Worm (Caenorhabditis elegans) whole organism, L1 larva: ENCODE measurements around the gene srz-6.

Source experiments
- aha-1 ChIP-seq: fragments of 150-350 bp; optimal IDR thresholded peaks from 2 replicates; lab custom pipeline; 2014; ENCODE audit warnings: missing biosample characterization, missing genetic modification characterization
- alr-1 ChIP-seq: fragments of 200-800 bp; sonication (Bioruptor generic); optimal IDR thresholded peaks from 2 replicates; lab custom pipeline; 2018; ENCODE audit warnings: borderline replicate concordance, mild to moderate bottlenecking, missing genetic modification characterization, missing compliant biosample characterization
- blmp-1 ChIP-seq: fragments of 150-350 bp; optimal IDR thresholded peaks from 2 replicates; lab custom pipeline; 2014; ENCODE audit warnings: missing biosample characterization, missing genetic modification characterization
- ceh-8 ChIP-seq: fragments of 200-800 bp; sonication (Bioruptor generic); optimal IDR thresholded peaks from 2 replicates; lab custom pipeline; 2018; ENCODE audit warnings: mild to moderate bottlenecking, missing genetic modification characterization, moderate library complexity, missing compliant biosample characterization
- ceh-82 ChIP-seq, 3 experiments: fragments of 150-350 bp in 1 of 3; sonication (generic microtip) in 2 of 3; optimal IDR thresholded peaks; 2 replicates each; lab custom pipeline; 2014 to 2017; ENCODE audit warnings: missing biosample characterization in 3 of 3, missing genetic modification characterization in 3 of 3
- ceh-90 ChIP-seq: sonication (generic microtip); optimal IDR thresholded peaks from 2 replicates; lab custom pipeline; 2016; ENCODE audit warnings: missing genetic modification characterization, missing compliant biosample characterization
- ces-1 ChIP-seq: fragments of 150-350 bp; optimal IDR thresholded peaks from 2 replicates; lab custom pipeline; 2014; ENCODE audit warnings: missing biosample characterization, missing genetic modification reagents, missing genetic modification characterization
- dpl-1 ChIP-seq, 3 experiments: fragments of 150-350 bp in 2 of 3; sonication (generic microtip) in 1 of 3; optimal IDR thresholded peaks; 2 replicates each; lab custom pipeline; 2014 to 2017; ENCODE audit warnings: missing biosample characterization in 3 of 3, missing genetic modification characterization in 3 of 3, missing genetic modification reagents in 3 of 3
- dsc-1 ChIP-seq: sonication (generic microtip); optimal IDR thresholded peaks from 2 replicates; lab custom pipeline; 2016; ENCODE audit warnings: mild to moderate bottlenecking, missing genetic modification characterization, missing compliant biosample characterization
- efl-3 ChIP-seq: fragments of 200-800 bp; sonication (Bioruptor generic); optimal IDR thresholded peaks from 2 replicates; lab custom pipeline; 2018; ENCODE audit warnings: mild to moderate bottlenecking, missing genetic modification characterization, missing compliant biosample characterization
- egl-13 ChIP-seq: sonication (generic microtip); optimal IDR thresholded peaks from 2 replicates; lab custom pipeline; 2016; ENCODE audit warnings: missing genotype, missing genetic modification reagents, missing genetic modification characterization, missing compliant biosample characterization
- ets-5 ChIP-seq: fragments of 200-800 bp; sonication (Bioruptor generic); IDR thresholded peaks from 2 replicates; pipeline ENCODE4 v1.3.6; 2022; ENCODE audit warnings: missing genetic modification characterization, missing compliant biosample characterization
- fkh-4 ChIP-seq: sonication (generic microtip); optimal IDR thresholded peaks from 2 replicates; lab custom pipeline; 2016; ENCODE audit warnings: missing compliant biosample characterization, missing genetic modification characterization, borderline replicate concordance
- fkh-8 ChIP-seq: sonication (generic microtip); optimal IDR thresholded peaks from 2 replicates; lab custom pipeline; 2016; ENCODE audit warnings: mild to moderate bottlenecking, missing genetic modification characterization, missing compliant biosample characterization
- fos-1 ChIP-seq: fragments of 150-350 bp; optimal IDR thresholded peaks from 2 replicates; lab custom pipeline; 2014; ENCODE audit warnings: missing biosample characterization, missing genetic modification characterization
- grh-1 ChIP-seq: fragments of 200-800 bp; sonication (Bioruptor generic); IDR thresholded peaks from 2 replicates; pipeline ENCODE4 v1.3.6; 2022; ENCODE audit warnings: missing genetic modification reagents, missing genetic modification characterization, missing compliant biosample characterization
- hlh-17 ChIP-seq: fragments of 200-800 bp; sonication (Bioruptor generic); optimal IDR thresholded peaks from 2 replicates; lab custom pipeline; 2018; ENCODE audit warnings: missing genetic modification characterization, mild to moderate bottlenecking, missing compliant biosample characterization, moderate library complexity, borderline replicate concordance
- lin-15B ChIP-seq: fragments of 150-350 bp; sonication (generic microtip); optimal IDR thresholded peaks from 3 replicates; lab custom pipeline; 2014; ENCODE audit warnings: missing biosample characterization, missing genetic modification characterization
- lin-35 ChIP-seq, 2 experiments: fragments of 150-350 bp; optimal IDR thresholded peaks; 2 replicates each; lab custom pipeline; 2014; ENCODE audit warnings: missing biosample characterization in 2 of 2, missing genetic modification characterization in 2 of 2, missing genetic modification reagents in 2 of 2
- lsy-2 ChIP-seq, 2 experiments: fragments of 150-350 bp; optimal IDR thresholded peaks; 2 replicates each; lab custom pipeline; 2014; ENCODE audit warnings: missing biosample characterization in 2 of 2, missing genetic modification characterization in 2 of 2
- mab-9 ChIP-seq: fragments of 200-800 bp; sonication (Bioruptor generic); IDR thresholded peaks from 2 replicates; pipeline ENCODE4 v1.3.6; 2022; ENCODE audit warnings: missing genetic modification reagents, missing genetic modification characterization, missing compliant biosample characterization
- nhr-11 ChIP-seq: fragments of 150-350 bp; optimal IDR thresholded peaks from 2 replicates; lab custom pipeline; 2014; ENCODE audit warnings: missing biosample characterization, missing genetic modification characterization
- nhr-19 ChIP-seq: fragments of 200-800 bp; sonication (Bioruptor generic); conservative IDR thresholded peaks from 2 replicates; pipeline ENCODE4 v1.3.6; 2022; ENCODE audit warnings: missing genetic modification characterization, missing compliant biosample characterization
- nhr-20 ChIP-seq: sonication (generic microtip); optimal IDR thresholded peaks from 2 replicates; lab custom pipeline; 2016; ENCODE audit warnings: mild to moderate bottlenecking, missing genetic modification characterization, missing compliant biosample characterization
- nhr-237 ChIP-seq: fragments of 150-350 bp; optimal IDR thresholded peaks from 2 replicates; lab custom pipeline; 2014; ENCODE audit warnings: missing biosample characterization, missing genetic modification characterization
- nhr-28 ChIP-seq: fragments of 150-350 bp; optimal IDR thresholded peaks from 2 replicates; lab custom pipeline; 2014; ENCODE audit warnings: missing biosample characterization, missing genetic modification characterization
- nhr-47 ChIP-seq: sonication (generic microtip); optimal IDR thresholded peaks from 2 replicates; lab custom pipeline; 2016; ENCODE audit warnings: mild to moderate bottlenecking, missing genetic modification characterization, moderate library complexity, missing compliant biosample characterization
- nhr-76 ChIP-seq: sonication (generic microtip); optimal IDR thresholded peaks from 2 replicates; lab custom pipeline; 2017; ENCODE audit warnings: missing biosample characterization, missing genetic modification characterization
- nhr-77 ChIP-seq: fragments of 150-350 bp; optimal IDR thresholded peaks from 2 replicates; lab custom pipeline; 2014; ENCODE audit warnings: missing biosample characterization, missing genetic modification characterization
- nhr-85 ChIP-seq: sonication (generic microtip); peaks from one replicate; lab custom pipeline; 2016; ENCODE audit warnings: missing genetic modification characterization, inconsistent platforms, missing compliant biosample characterization
- nhr-90 ChIP-seq: sonication (generic microtip); optimal IDR thresholded peaks from 2 replicates; lab custom pipeline; 2016; ENCODE audit warnings: mild to moderate bottlenecking, missing genetic modification characterization, missing compliant biosample characterization; ENCODE audit not compliant: poor library complexity
- pag-3 ChIP-seq: sonication (generic microtip); optimal IDR thresholded peaks from 2 replicates; lab custom pipeline; 2017; ENCODE audit warnings: missing genetic modification characterization, mild to moderate bottlenecking, missing compliant biosample characterization, antibody characterized with exemption, borderline replicate concordance; ENCODE audit not compliant: insufficient read depth
- rnt-1 ChIP-seq: sonication (generic microtip); optimal IDR thresholded peaks from 2 replicates; lab custom pipeline; 2016; ENCODE audit warnings: mild to moderate bottlenecking, missing genetic modification characterization, moderate library complexity, missing compliant biosample characterization
- sox-4 ChIP-seq: sonication (generic microtip); optimal IDR thresholded peaks from 2 replicates; lab custom pipeline; 2016; ENCODE audit warnings: missing genetic modification characterization, missing compliant biosample characterization
- sptf-1 ChIP-seq: fragments of 150-350 bp; optimal IDR thresholded peaks from 2 replicates; lab custom pipeline; 2014; ENCODE audit warnings: missing biosample characterization, missing genetic modification characterization
- swsn-7 ChIP-seq: sonication (generic microtip); optimal IDR thresholded peaks from 2 replicates; lab custom pipeline; 2016; ENCODE audit warnings: missing genetic modification characterization, missing compliant biosample characterization
- tlp-1 ChIP-seq: fragments of 150-350 bp; optimal IDR thresholded peaks from 2 replicates; lab custom pipeline; 2014; ENCODE audit warnings: missing biosample characterization, missing genetic modification characterization
- unc-30 ChIP-seq: sonication (generic microtip); optimal IDR thresholded peaks from 2 replicates; lab custom pipeline; 2017; ENCODE audit warnings: missing biosample characterization, missing genetic modification characterization
- zag-1 ChIP-seq: fragments of 150-350 bp; optimal IDR thresholded peaks from 2 replicates; lab custom pipeline; 2014; ENCODE audit warnings: missing biosample characterization, missing genetic modification characterization

Gene srz-6

DNA sequence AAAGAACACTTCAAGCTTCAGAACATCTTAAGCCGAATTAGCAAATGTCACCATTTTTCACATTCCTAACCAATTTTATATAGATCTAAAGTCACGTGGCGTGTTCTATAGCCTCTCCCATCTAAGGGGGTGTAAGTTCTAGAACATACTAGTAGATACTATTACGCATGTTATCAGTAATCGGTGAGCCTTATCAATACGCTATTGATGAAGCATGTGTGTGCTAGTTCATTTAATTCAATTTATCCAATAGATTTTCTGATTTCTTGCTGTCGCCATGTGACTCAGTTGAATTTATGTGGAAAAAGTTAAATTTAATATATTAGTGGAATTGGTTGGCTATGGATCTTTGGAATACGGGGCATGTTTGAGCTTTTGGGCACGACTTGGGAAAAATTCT lies 14.5 kb downstream of the srz-6 start:
- TF ChIP-seq swsn-7: peak; percentile 0
- no peak for TF ChIP-seq nhr-77 (tag; lab: Kevin White, UChicago)
- TF ChIP-seq nhr-20 (tag; lab: Kevin White, UChicago): no peak
- TF ChIP-seq blmp-1 (tag; lab: Kevin White, UChicago): no peak
- TF ChIP-seq ceh-8: peak; percentile 27
- peak; percentile 1 for TF ChIP-seq dsc-1 (tag; lab: Kevin White, UChicago)
- TF ChIP-seq egl-13 (tag; lab: Kevin White, UChicago): peak; percentile 25
- peak; percentile 65 for TF ChIP-seq nhr-47 (tag; lab: Kevin White, UChicago)
- TF ChIP-seq nhr-28 (tag; lab: Kevin White, UChicago): no peak
- TF ChIP-seq lin-15B (tag; lab: Kevin White, UChicago): no peak
- TF ChIP-seq fos-1 (tag; lab: Kevin White, UChicago): no peak
- TF ChIP-seq ceh-90: no peak
- peak; percentile 66 for TF ChIP-seq sox-4 (tag; lab: Kevin White, UChicago)
- no peak for TF ChIP-seq rnt-1 (tag; lab: Kevin White, UChicago)
- TF ChIP-seq pag-3 (tag; lab: Kevin White, UChicago): no peak
- TF ChIP-seq lsy-2 (tag; optimal IDR thresholded peaks at IDR 0.05; lab: Kevin White, UChicago): no peak
- TF ChIP-seq nhr-237 (tag; lab: Kevin White, UChicago): no peak
- peak; percentile 78 for TF ChIP-seq fkh-8
- no peak for TF ChIP-seq nhr-19
- no peak for TF ChIP-seq ets-5 (GFP tag; lab: Robert Waterston, UW)
- no peak for TF ChIP-seq mab-9
- TF ChIP-seq nhr-11: no peak
- TF ChIP-seq nhr-90 (tag; lab: Kevin White, UChicago): no peak
- no peak for TF ChIP-seq hlh-17 (GFP tag; lab: Kevin White, UChicago)
- TF ChIP-seq sptf-1: no peak
- no peak for TF ChIP-seq nhr-76 (tag; lab: Kevin White, UChicago)
- no peak for TF ChIP-seq ceh-82 (tag; optimal IDR thresholded peaks at IDR 0.05; lab: Kevin White, UChicago)
- TF ChIP-seq unc-30: no peak

DNA sequence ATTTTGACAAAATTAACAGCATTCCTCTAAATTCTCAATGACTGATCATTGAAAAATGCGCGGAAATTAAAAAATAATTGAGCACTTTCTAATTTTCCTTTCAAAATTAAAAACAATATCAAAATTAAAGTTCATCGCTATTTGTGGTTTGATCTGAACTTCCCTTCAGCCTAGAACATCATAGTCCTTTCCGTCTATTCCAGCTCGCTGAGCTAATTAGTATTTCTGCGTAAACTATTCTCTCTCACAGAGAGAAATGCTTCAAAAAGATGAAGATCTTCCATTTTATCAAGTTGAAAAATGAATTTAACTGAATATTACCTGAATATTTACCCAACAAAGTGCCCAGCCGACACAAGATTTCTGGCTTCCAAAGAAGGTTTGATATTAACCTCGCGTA lies 15.0 kb downstream of the srz-6 start, which contains the start of gene srh-68:
Gene srh-68 (plus strand): TSS at position 301 of the 400 bp plus-strand sequence.
- TF ChIP-seq fkh-4: no peak
- no peak for TF ChIP-seq ces-1
- no peak for TF ChIP-seq grh-1

DNA sequence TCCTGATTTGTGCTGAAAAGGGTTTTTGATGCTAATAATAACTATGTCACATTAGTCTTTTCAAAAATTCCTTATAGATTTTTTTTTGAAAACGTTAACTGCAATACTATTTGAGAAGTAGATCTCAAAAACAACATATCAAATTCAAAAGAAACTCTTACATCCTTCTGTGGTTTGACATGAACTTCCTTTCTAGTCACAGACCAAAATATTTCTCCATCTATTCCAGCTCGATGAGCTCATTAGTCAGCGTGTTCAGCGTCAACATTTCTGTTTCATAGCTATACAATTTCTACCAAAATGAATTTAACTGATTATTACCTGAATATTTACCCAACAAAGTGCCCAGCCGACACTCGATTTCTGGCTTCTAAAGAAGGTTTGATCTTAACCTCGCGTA lies 16.6 kb downstream of the srz-6 start, which contains the start of gene srh-67:
Gene srh-67 (plus strand): TSS at position 301 of the 400 bp plus-strand sequence.
- TF ChIP-seq efl-3 (GFP tag; lab: Kevin White, UChicago): no peak
- no peak for TF ChIP-seq zag-1 (tag; lab: Kevin White, UChicago)
- TF ChIP-seq tlp-1 (tag; lab: Kevin White, UChicago): no peak
- no peak for TF ChIP-seq dsc-1 (tag; lab: Kevin White, UChicago)
- TF ChIP-seq aha-1: no peak
- TF ChIP-seq nhr-77 (tag; lab: Kevin White, UChicago): no peak
- no peak for TF ChIP-seq dpl-1 (GFP tag; optimal IDR thresholded peaks at IDR 0.05; lab: Kevin White, UChicago)
- no peak for TF ChIP-seq nhr-85
- TF ChIP-seq alr-1: no peak
- TF ChIP-seq lin-35 (GFP tag; optimal IDR thresholded peaks at IDR 0.05; lab: Kevin White, UChicago): no peak
- no peak for TF ChIP-seq pag-3 (tag; lab: Kevin White, UChicago)
- TF ChIP-seq hlh-17 (GFP tag; lab: Kevin White, UChicago): no peak
- TF ChIP-seq nhr-11: no peak
- TF ChIP-seq fkh-8: no peak
